Fruit fly (Drosophila melanogaster) whole organism, pupa: ENCODE results near the gene CG5892.

Source experiments
- CG10348 ChIP-seq: fragments of 200-800 bp; sonication (Bioruptor generic); IDR thresholded peaks from 2 replicates; pipeline ENCODE4 v1.3.6; 2022; ENCODE audit warnings: missing biosample characterization, missing genetic modification characterization
- CG12605 ChIP-seq: fragments of 200-800 bp; sonication (Bioruptor generic); IDR thresholded peaks from 2 replicates; pipeline ENCODE4 v1.3.6; 2022; ENCODE audit warnings: missing biosample characterization, missing genetic modification characterization
- CG13204 ChIP-seq: fragments of 200-800 bp; sonication (Bioruptor generic); optimal IDR thresholded peaks from 2 replicates; lab custom pipeline; 2018; ENCODE audit warnings: missing biosample characterization, mild to moderate bottlenecking, missing genetic modification characterization, moderate library complexity
- CG14655 ChIP-seq: fragments of 200-800 bp; sonication (Bioruptor generic); optimal IDR thresholded peaks from 3 replicates; lab custom pipeline; 2017; ENCODE audit warnings: mild to moderate bottlenecking, missing biosample characterization, missing genetic modification reagents, missing genetic modification characterization
- CG15710 ChIP-seq: fragments of 200-800 bp; sonication (Bioruptor generic); optimal IDR thresholded peaks from 2 replicates; lab custom pipeline; 2018; ENCODE audit warnings: missing biosample characterization, mild to moderate bottlenecking, missing genetic modification characterization, moderate library complexity
- CG17806 ChIP-seq: fragments of 200-800 bp; sonication (Bioruptor generic); optimal IDR thresholded peaks from 2 replicates; lab custom pipeline; 2018; ENCODE audit warnings: missing biosample characterization, mild to moderate bottlenecking, missing genetic modification characterization, moderate library complexity
- CG32121 ChIP-seq: fragments of 200-800 bp; sonication (Bioruptor generic); IDR thresholded peaks from 2 replicates; pipeline ENCODE4 v1.3.6; 2022; ENCODE audit warnings: missing biosample characterization, missing genetic modification characterization
- CG34367 ChIP-seq: fragments of 200-800 bp; sonication (Bioruptor generic); optimal IDR thresholded peaks from 2 replicates; lab custom pipeline; 2018; ENCODE audit warnings: missing biosample characterization, mild to moderate bottlenecking, missing genetic modification characterization
- CG4496 ChIP-seq: fragments of 200-800 bp; sonication (Bioruptor generic); IDR thresholded peaks from 3 replicates; pipeline ENCODE4 v1.3.6; 2022; ENCODE audit warnings: missing biosample characterization, missing genetic modification characterization
- CG8159 ChIP-seq: fragments of 200-800 bp; sonication (Bioruptor generic); optimal IDR thresholded peaks from 3 replicates; lab custom pipeline; 2018; ENCODE audit warnings: missing biosample characterization, mild to moderate bottlenecking, missing genetic modification characterization, moderate library complexity
- CG8301 ChIP-seq: fragments of 200-800 bp; sonication (Bioruptor generic); optimal IDR thresholded peaks from 2 replicates; lab custom pipeline; 2018; ENCODE audit warnings: missing biosample characterization, mild to moderate bottlenecking, missing genetic modification characterization
- CG9948 ChIP-seq: fragments of 200-800 bp; sonication (Bioruptor generic); optimal IDR thresholded peaks from 2 replicates; lab custom pipeline; 2018; ENCODE audit warnings: missing biosample characterization, mild to moderate bottlenecking, missing genetic modification characterization, moderate library complexity
- D1 ChIP-seq: fragments of 200-800 bp; sonication (Bioruptor generic); optimal IDR thresholded peaks from 2 replicates; lab custom pipeline; 2018; ENCODE audit warnings: missing biosample characterization, mild to moderate bottlenecking, missing genetic modification characterization, moderate library complexity
- EcR ChIP-seq: fragments of 200-800 bp; sonication (Bioruptor generic); optimal IDR thresholded peaks from 3 replicates; lab custom pipeline; 2019; ENCODE audit warnings: missing biosample characterization, missing genetic modification characterization, mild to moderate bottlenecking, moderate library complexity, missing genetic modification reagents
- Ets98B ChIP-seq: fragments of 200-800 bp; sonication (Bioruptor generic); IDR thresholded peaks from 2 replicates; pipeline ENCODE4 v1.3.6; 2022; ENCODE audit warnings: missing biosample characterization, missing genetic modification characterization
- Pif1A ChIP-seq: fragments of 200-800 bp; sonication (Bioruptor generic); optimal IDR thresholded peaks from 3 replicates; lab custom pipeline; 2016; ENCODE audit warnings: missing biosample characterization, missing genetic modification characterization
- Pif1B ChIP-seq: fragments of 200-800 bp; sonication (Bioruptor generic); optimal IDR thresholded peaks from 3 replicates; lab custom pipeline; 2016; ENCODE audit warnings: missing biosample characterization, missing genetic modification characterization
- Snoo ChIP-seq: fragments of 200-800 bp; sonication (Bioruptor generic); optimal IDR thresholded peaks from 3 replicates; lab custom pipeline; 2017; ENCODE audit warnings: missing biosample characterization, mild to moderate bottlenecking, missing genetic modification characterization, inconsistent platforms
- fd96Ca ChIP-seq: fragments of 200-800 bp; sonication (Bioruptor generic); IDR thresholded peaks from 3 replicates; pipeline ENCODE4 v1.3.6; 2022; ENCODE audit warnings: missing biosample characterization, missing genetic modification characterization
- gl ChIP-seq: fragments of 200-800 bp; sonication (Bioruptor generic); optimal IDR thresholded peaks from 2 replicates; lab custom pipeline; 2018; ENCODE audit warnings: missing biosample characterization, mild to moderate bottlenecking, missing genetic modification characterization
- rn ChIP-seq: fragments of 200-800 bp; sonication (Bioruptor generic); IDR thresholded peaks from 2 replicates; pipeline ENCODE4 v1.3.6; 2022; ENCODE audit warnings: missing biosample characterization, missing genetic modification characterization

CG5892 gene

dm6 chr3R:21205680-21206326 lies 36.6 kb upstream of the CG5892 start:
- TF ChIP-seq CG32121 (GFP tag; lab: Robert Waterston, UW) (peak; percentile 80), CG34367 (tag; lab: Kevin White, UChicago) (peak; percentile 51), CG12605 (GFP tag; lab: Robert Waterston, UW) (peak; percentile 70), CG4496 (peak; percentile 90), CG13204 (peak; percentile 99), CG14655 (GFP tag; lab: Kevin White, UChicago) (peak; percentile 92), CG15710 (tag; lab: Kevin White, UChicago) (peak; percentile 70), CG8159 (no peak), Pif1A (GFP tag; lab: Kevin White, UChicago) (peak; percentile 83), CG17806 (peak; percentile 73), CG8301 (tag; lab: Kevin White, UChicago) (peak; percentile 85), CG9948 (tag; lab: Kevin White, UChicago) (peak; percentile 69), CG10348 (GFP tag; lab: Robert Waterston, UW) (peak; percentile 50; the same call in 1 of the 2 replicates), Snoo (tag; lab: Kevin White, UChicago) (peak; percentile 17), gl (tag; lab: Kevin White, UChicago) (no peak), D1 (no peak), Pif1B (peak; percentile 47), EcR (GFP tag; lab: Kevin White, UChicago) (peak; percentile 99), Ets98B (peak; percentile 86), fd96Ca (peak; percentile 95), rn (GFP tag; lab: Robert Waterston, UW) (peak; percentile 81)

dm6 chr3R:21206327-21206728 lies 36.1 kb upstream of the CG5892 start:
- TF ChIP-seq Pif1A (GFP tag; lab: Kevin White, UChicago) (peak; percentile 14), Snoo (tag; lab: Kevin White, UChicago) (no peak), CG17806 (peak; percentile 18), CG8301 (tag; lab: Kevin White, UChicago) (peak; percentile 65), Ets98B (peak; percentile 2), rn (GFP tag; lab: Robert Waterston, UW) (0 out of 2 replicates have a peak, but pooled peaks have one; percentile 11), Pif1B (no peak), CG32121 (GFP tag; lab: Robert Waterston, UW) (peak; percentile 50)

DNA sequence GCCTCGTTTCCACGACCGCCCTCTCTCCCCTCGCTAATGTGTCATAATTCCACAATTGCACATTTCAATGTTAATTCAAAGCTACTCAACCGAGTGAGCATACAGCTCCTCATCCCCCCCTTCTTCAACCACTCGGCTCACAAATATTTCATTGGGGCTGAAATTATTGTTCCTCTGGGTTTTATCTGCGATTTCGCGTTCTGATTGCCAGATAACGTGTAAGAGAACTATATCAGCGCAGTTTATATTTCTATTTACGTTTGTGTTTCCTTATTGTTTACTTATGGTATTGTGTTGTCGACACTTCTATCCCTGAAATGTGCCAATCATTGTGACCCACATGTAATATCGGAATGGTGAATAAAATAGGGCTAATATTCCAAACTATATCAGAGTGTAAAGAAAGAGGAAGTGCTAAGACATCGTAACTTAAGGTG lies 35.6 kb upstream of the CG5892 start:
- TF ChIP-seq rn (GFP tag; lab: Robert Waterston, UW) (no peak), CG17806 (no peak), CG4496 (no peak), Snoo (tag; lab: Kevin White, UChicago) (no peak), CG10348 (GFP tag; lab: Robert Waterston, UW) (no peak), CG9948 (tag; lab: Kevin White, UChicago) (no peak), CG32121 (GFP tag; lab: Robert Waterston, UW) (no peak)

DNA sequence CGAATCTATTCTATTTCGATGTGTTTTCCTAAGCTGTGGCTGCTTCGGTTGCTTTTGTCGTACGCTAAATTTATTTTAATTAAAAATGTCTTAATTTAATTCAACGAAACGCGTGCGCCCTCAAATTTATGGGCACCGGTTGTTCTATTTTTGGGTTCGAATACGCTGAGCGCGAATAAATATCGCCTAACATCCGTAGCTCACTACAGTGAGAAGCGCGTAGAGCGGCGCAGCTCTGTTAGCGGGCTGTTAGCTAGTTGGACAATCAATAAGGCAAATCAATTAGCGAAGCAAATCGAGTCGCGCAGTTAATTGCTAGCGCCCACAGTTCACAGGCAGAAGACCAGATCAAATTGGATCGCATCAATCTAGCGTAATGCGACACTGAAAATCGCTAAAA lies 32.3 kb upstream of the CG5892 start:
- TF ChIP-seq CG13204, result no peak
- no peak for TF ChIP-seq CG12605 (GFP tag; lab: Robert Waterston, UW)
- TF ChIP-seq D1, result no peak
- no peak for TF ChIP-seq rn (GFP tag; lab: Robert Waterston, UW)
- TF ChIP-seq Pif1A (GFP tag; lab: Kevin White, UChicago), result no peak
- no peak for TF ChIP-seq CG9948 (tag; lab: Kevin White, UChicago)
- no peak for TF ChIP-seq Ets98B
- no peak for TF ChIP-seq CG8301 (tag; lab: Kevin White, UChicago)
- TF ChIP-seq Pif1B, result no peak
- no peak for TF ChIP-seq CG10348 (GFP tag; lab: Robert Waterston, UW)
- TF ChIP-seq Snoo (tag; lab: Kevin White, UChicago), result no peak
- no peak for TF ChIP-seq CG17806
- TF ChIP-seq CG32121 (GFP tag; lab: Robert Waterston, UW), result no peak
- no peak for TF ChIP-seq CG15710 (tag; lab: Kevin White, UChicago)
- no peak for TF ChIP-seq CG8159

dm6 chr3R:21214693-21215145 lies 27.7 kb upstream of the CG5892 start, which contains the start of gene Ddrgk1:
TSS of gene Ddrgk1 (plus strand) at chr3R:21215079.
- TF ChIP-seq CG32121 (GFP tag; lab: Robert Waterston, UW) (peak; percentile 37; the same call in 1 of the 2 replicates), EcR (GFP tag; lab: Kevin White, UChicago) (peak; percentile 51), CG14655 (GFP tag; lab: Kevin White, UChicago) (no peak), Snoo (tag; lab: Kevin White, UChicago) (peak; percentile 12), CG17806 (peak; percentile 8)

- TF ChIP-seq EcR (GFP tag; lab: Kevin White, UChicago) (no peak), Pif1A (GFP tag; lab: Kevin White, UChicago) (no peak), CG32121 (GFP tag; lab: Robert Waterston, UW) (0 out of 2 replicates have a peak, but pooled peaks have one; percentile 22)
Measured at dm6 chr3R:21215290-21215689, 27.1 kb upstream of the CG5892 start.
